Worm (Caenorhabditis elegans) whole organism, mixed stage, embryonic: Measurements from ENCODE around the gene F12A10.8.

ENCODE experiments used
- M03D4.4 ChIP-seq: sonication (generic microtip); optimal IDR thresholded peaks from 2 replicates; lab custom pipeline; 2017; ENCODE audit warnings: mild to moderate bottlenecking, missing genetic modification characterization, missing compliant biosample characterization
- ceh-83 ChIP-seq: fragments of 200-800 bp; sonication (Bioruptor generic); optimal IDR thresholded peaks from 2 replicates; lab custom pipeline; 2018; ENCODE audit warnings: mild to moderate bottlenecking, missing genetic modification characterization, missing compliant biosample characterization
- lin-13 ChIP-seq: fragments of 150-350 bp; optimal IDR thresholded peaks from 2 replicates; lab custom pipeline; 2014; ENCODE audit warnings: missing biosample characterization, missing genetic modification characterization
- mab-5 ChIP-seq: fragments of 150-350 bp; optimal IDR thresholded peaks from 2 replicates; lab custom pipeline; 2014; ENCODE audit warnings: missing biosample characterization, missing genetic modification characterization
- mep-1 ChIP-seq: fragments of 150-350 bp; optimal IDR thresholded peaks from 2 replicates; lab custom pipeline; 2017; ENCODE audit warnings: missing biosample characterization, missing genetic modification reagents, missing genetic modification characterization, inconsistent platforms
- nhr-237 ChIP-seq: fragments of 150-350 bp; optimal IDR thresholded peaks from 2 replicates; lab custom pipeline; 2014; ENCODE audit warnings: missing biosample characterization, missing genetic modification characterization
- nhr-28 ChIP-seq: fragments of 150-350 bp; optimal IDR thresholded peaks from 2 replicates; lab custom pipeline; 2014; ENCODE audit warnings: missing biosample characterization, missing genetic modification characterization
- pha-4 ChIP-seq: fragments of 150-350 bp; optimal IDR thresholded peaks from 2 replicates; lab custom pipeline; 2018; ENCODE audit warnings: missing biosample characterization, missing genetic modification reagents, missing genetic modification characterization
- snpc-4 ChIP-seq: fragments of 150-350 bp; optimal IDR thresholded peaks from 2 replicates; lab custom pipeline; 2014; ENCODE audit warnings: missing biosample characterization, missing genetic modification characterization
- unc-39 ChIP-seq: fragments of 150-350 bp; optimal IDR thresholded peaks from 2 replicates; lab custom pipeline; 2014; ENCODE audit warnings: missing biosample characterization, missing genetic modification characterization
- unc-62 ChIP-seq: fragments of 150-350 bp; optimal IDR thresholded peaks from 2 replicates; lab custom pipeline; 2014; ENCODE audit warnings: missing biosample characterization, missing genetic modification reagents, missing genetic modification characterization

- TF ChIP-seq mab-5: no peak
- TF ChIP-seq unc-39 (tag; lab: Kevin White, UChicago): no peak
- no peak for TF ChIP-seq M03D4.4
- TF ChIP-seq unc-62 (GFP tag; lab: Kevin White, UChicago): no peak
- no peak for TF ChIP-seq pha-4 (tag; lab: Kevin White, UChicago)
- no peak for TF ChIP-seq mep-1 (tag; lab: Kevin White, UChicago)
- no peak for TF ChIP-seq ceh-83 (GFP tag; lab: Kevin White, UChicago)
- no peak for TF ChIP-seq nhr-28 (tag; lab: Kevin White, UChicago)
- no peak for TF ChIP-seq snpc-4
- no peak for TF ChIP-seq nhr-237 (tag; lab: Kevin White, UChicago)
- no peak for TF ChIP-seq lin-13 (tag; lab: Kevin White, UChicago)
These were observed 35.0 kb downstream of the F12A10.8 start, which contains the start of gene clr-1 for ce11 chrII:5465729-5466408.
